Fruit fly (Drosophila melanogaster): Measurements from ENCODE around the gene CG42724.

CG42724 gene

dm6 chr3R:6373512-6374306, 5.6 kb upstream of the CG42724 start (continued):
- no peak for TF ChIP-seq CG1621 (tag; optimal IDR thresholded peaks at IDR 0.05)
- peak; percentile 37 for TF ChIP-seq CG10631 (GFP tag; optimal IDR thresholded peaks at IDR 0.05)
- no peak for TF ChIP-seq fd59A (GFP tag; optimal IDR thresholded peaks at IDR 0.05)
- no peak for TF ChIP-seq CG8319 (GFP tag; optimal IDR thresholded peaks at IDR 0.05)
- TF ChIP-seq CG16779 (tag; optimal IDR thresholded peaks at IDR 0.05): no peak
- TF ChIP-seq CG3032 (tag; optimal IDR thresholded peaks at IDR 0.05): peak; percentile 14
- TF ChIP-seq Eip93F (GFP tag; optimal IDR thresholded peaks at IDR 0.05): no peak
- peak; percentile 48 for TF ChIP-seq acj6 (GFP tag; optimal IDR thresholded peaks at IDR 0.05)
- TF ChIP-seq Lpt (GFP tag; optimal IDR thresholded peaks at IDR 0.05): no peak
- TF ChIP-seq CG9139 (GFP tag; optimal IDR thresholded peaks at IDR 0.05): no peak
- TF ChIP-seq fkh (GFP tag; optimal IDR thresholded peaks at IDR 0.05): peak; percentile 92
- TF ChIP-seq Met (GFP tag; optimal IDR thresholded peaks at IDR 0.05): peak; percentile 55
- TF ChIP-seq CG3919 (GFP tag; optimal IDR thresholded peaks at IDR 0.05): peak; percentile 26

dm6 chr3R:6368550-6369238, 606 bp upstream of the CG42724 start, which contains the start of gene CG10286:
TSS of gene CG10286 (plus strand) at chr3R:6368965.
- TF ChIP-seq Gug (GFP tag; IDR thresholded peaks at IDR 0.05) (no peak), cyc (GFP tag; optimal IDR thresholded peaks at IDR 0.05) (no peak), CG8119 (GFP tag; IDR thresholded peaks at IDR 0.05) (no peak), CG10669 (GFP tag; optimal IDR thresholded peaks at IDR 0.05) (no peak), esn (GFP tag; optimal IDR thresholded peaks at IDR 0.05) (peak; percentile 16), CG6854 (GFP tag; optimal IDR thresholded peaks at IDR 0.05) (no peak), CG4318 (GFP tag; optimal IDR thresholded peaks at IDR 0.05) (no peak), vri (GFP tag; optimal IDR thresholded peaks at IDR 0.05) (no peak), Smox (GFP tag; optimal IDR thresholded peaks at IDR 0.05) (no peak), Eip93F (GFP tag; optimal IDR thresholded peaks at IDR 0.05) (no peak), CG15336 (GFP tag; IDR thresholded peaks at IDR 0.05) (0 out of 2 replicates have a peak, but pooled peaks have one; percentile 23), CG31627 (GFP tag; optimal IDR thresholded peaks at IDR 0.05) (no peak), Hr38 (GFP tag; optimal IDR thresholded peaks at IDR 0.05) (no peak), svp (GFP tag) (no peak), CG10631 (GFP tag; optimal IDR thresholded peaks at IDR 0.05) (peak; percentile 20), CG16779 (tag; optimal IDR thresholded peaks at IDR 0.05) (no peak), CG11762 (GFP tag; optimal IDR thresholded peaks at IDR 0.05; ENCODE audit: insufficient read depth) (no peak), CG34406 (GFP tag; optimal IDR thresholded peaks at IDR 0.05) (no peak), eg (GFP tag; IDR thresholded peaks at IDR 0.05) (no peak; the same call in 2 of the 3 replicates), CG6163 (GFP tag; IDR thresholded peaks at IDR 0.05) (no peak), CG8319 (GFP tag; optimal IDR thresholded peaks at IDR 0.05) (no peak), Sox15 (GFP tag; optimal IDR thresholded peaks at IDR 0.05) (no peak), Lpt (GFP tag; optimal IDR thresholded peaks at IDR 0.05) (no peak), Sox102F (GFP tag; optimal IDR thresholded peaks at IDR 0.05) (no peak), Met (GFP tag; optimal IDR thresholded peaks at IDR 0.05) (no peak), pdm3 (GFP tag; optimal IDR thresholded peaks at IDR 0.05) (no peak), Eip75B (GFP tag; optimal IDR thresholded peaks at IDR 0.05) (no peak), fd59A (GFP tag; optimal IDR thresholded peaks at IDR 0.05) (no peak), acj6 (GFP tag; optimal IDR thresholded peaks at IDR 0.05) (peak; percentile 24), CG9139 (GFP tag; optimal IDR thresholded peaks at IDR 0.05) (no peak), fkh (GFP tag; optimal IDR thresholded peaks at IDR 0.05) (no peak), CG6792 (GFP tag; optimal IDR thresholded peaks at IDR 0.05) (no peak), Ets21C (GFP tag; optimal IDR thresholded peaks at IDR 0.05) (no peak), CG6276 (GFP tag; optimal IDR thresholded peaks at IDR 0.05) (no peak), dsx (GFP tag; optimal IDR thresholded peaks at IDR 0.05; ENCODE audit: poor library complexity, severe bottlenecking) (no peak), Eip78C (GFP tag) (no peak), CG6808 (GFP tag; optimal IDR thresholded peaks at IDR 0.05) (peak; percentile 78), Sox14 (GFP tag; optimal IDR thresholded peaks at IDR 0.05) (peak; percentile 42), CG3919 (GFP tag; optimal IDR thresholded peaks at IDR 0.05) (no peak), salr (GFP tag; optimal IDR thresholded peaks at IDR 0.05) (no peak), achi (GFP tag; optimal IDR thresholded peaks at IDR 0.05) (no peak), dac (GFP tag; optimal IDR thresholded peaks at IDR 0.05) (no peak), Blimp-1 (GFP tag; optimal IDR thresholded peaks at IDR 0.05) (no peak), Hr4 (GFP tag; optimal IDR thresholded peaks at IDR 0.05) (no peak)
